Worm (Caenorhabditis elegans) whole organism, L4 larva: ENCODE results near the gene lem-4.

Experiments used
- Y75B8A.6 ChIP-seq: fragments of 200-800 bp; sonication (Bioruptor generic); IDR thresholded peaks from 2 replicates; pipeline ENCODE4 v1.3.6; 2022; ENCODE audit warnings: missing genetic modification reagents, missing genetic modification characterization, missing compliant biosample characterization
- ces-1 ChIP-seq: fragments of 150-350 bp; sonication (generic microtip); optimal IDR thresholded peaks from 4 replicates; lab custom pipeline; 2014; ENCODE audit warnings: missing biosample characterization, missing genetic modification reagents, missing genetic modification characterization
- dpl-1 ChIP-seq: fragments of 150-350 bp; optimal IDR thresholded peaks from 2 replicates; lab custom pipeline; 2014; ENCODE audit warnings: missing biosample characterization, missing genetic modification reagents, missing genetic modification characterization
- lin-13 ChIP-seq: fragments of 150-350 bp; optimal IDR thresholded peaks from 2 replicates; lab custom pipeline; 2014; ENCODE audit warnings: missing biosample characterization, missing genetic modification reagents, missing genetic modification characterization
- madf-9 ChIP-seq: fragments of 200-800 bp; sonication (Bioruptor generic); conservative IDR thresholded peaks from 2 replicates; pipeline ENCODE4 v1.3.6; 2022; ENCODE audit warnings: missing genetic modification reagents, missing genetic modification characterization, missing compliant biosample characterization
- mep-1 ChIP-seq: fragments of 150-350 bp; sonication (generic microtip); optimal IDR thresholded peaks from 3 replicates; lab custom pipeline; 2014; ENCODE audit warnings: missing biosample characterization, missing genetic modification characterization
- nhr-11 ChIP-seq: fragments of 150-350 bp; optimal IDR thresholded peaks from 2 replicates; lab custom pipeline; 2014; ENCODE audit warnings: missing biosample characterization, missing genetic modification characterization
- nhr-41 ChIP-seq: fragments of 200-800 bp; sonication (Bioruptor generic); IDR thresholded peaks from 2 replicates; pipeline ENCODE4 v1.3.6; 2022; ENCODE audit warnings: missing genetic modification reagents, missing genetic modification characterization, missing compliant biosample characterization
- sdz-12 ChIP-seq: fragments of 200-800 bp; sonication (Bioruptor generic); optimal IDR thresholded peaks from 2 replicates; lab custom pipeline; 2018; ENCODE audit warnings: mild to moderate bottlenecking, missing genetic modification characterization, missing compliant biosample characterization
- skn-1 ChIP-seq: fragments of 150-350 bp; optimal IDR thresholded peaks from 2 replicates; lab custom pipeline; 2014; ENCODE audit warnings: missing biosample characterization, missing genetic modification characterization
- unc-130 ChIP-seq: sonication (generic microtip); optimal IDR thresholded peaks from 2 replicates; lab custom pipeline; 2016; ENCODE audit warnings: missing genetic modification reagents, missing genetic modification characterization, missing compliant biosample characterization
- vab-7 ChIP-seq: fragments of 200-800 bp; sonication (Bioruptor generic); IDR thresholded peaks from 2 replicates; pipeline ENCODE4 v1.3.6; 2022; ENCODE audit warnings: missing genetic modification reagents, missing genetic modification characterization, missing compliant biosample characterization
- zip-2 ChIP-seq: fragments of 150-350 bp; optimal IDR thresholded peaks from 2 replicates; lab custom pipeline; 2014; ENCODE audit warnings: missing biosample characterization, missing genetic modification characterization

ce11 chrIV:801162-801561 is 53.4 kb downstream of the lem-4 start:
- no peak for TF ChIP-seq mep-1
- TF ChIP-seq nhr-11 (tag; lab: Kevin White, UChicago): no peak
- TF ChIP-seq zip-2: no peak
- no peak for TF ChIP-seq ces-1
- TF ChIP-seq Y75B8A.6 (GFP tag; lab: Robert Waterston, UW): no peak
- no peak for TF ChIP-seq sdz-12
- no peak for TF ChIP-seq lin-13 (GFP tag; lab: Kevin White, UChicago)
- TF ChIP-seq vab-7: no peak
- TF ChIP-seq unc-130: no peak
- no peak for TF ChIP-seq skn-1 (tag; lab: Kevin White, UChicago)
- no peak for TF ChIP-seq madf-9 (GFP tag; lab: Robert Waterston, UW)
- no peak for TF ChIP-seq dpl-1 (GFP tag; lab: Kevin White, UChicago)
- no peak for TF ChIP-seq nhr-41 (GFP tag; lab: Robert Waterston, UW)
